Fruit fly (Drosophila melanogaster) whole organism, embryonic: Measurements from ENCODE around the gene lilli.

Source experiments
- ATbp ChIP-seq: fragments of 200-800 bp; sonication (Bioruptor generic); optimal IDR thresholded peaks from 2 replicates; lab custom pipeline; 2017; ENCODE audit warnings: missing biosample characterization, mild to moderate bottlenecking, missing genetic modification characterization, missing genetic modification reagents
- Bgb ChIP-seq: fragments of 200-800 bp; sonication (Bioruptor generic); IDR thresholded peaks from 2 replicates; pipeline ENCODE4 v1.3.6; 2022; ENCODE audit warnings: missing biosample characterization, missing genetic modification characterization; ENCODE audit not compliant: partially characterized antibody
- CG11398 ChIP-seq: fragments of 200-800 bp; sonication (Bioruptor generic); optimal IDR thresholded peaks from 2 replicates; lab custom pipeline; 2016; ENCODE audit warnings: missing biosample characterization, missing genetic modification characterization
- CG11504 ChIP-seq: fragments of 200-800 bp; sonication (Bioruptor generic); optimal IDR thresholded peaks from 3 replicates; lab custom pipeline; 2019; ENCODE audit warnings: missing biosample characterization, mild to moderate bottlenecking, missing genetic modification characterization, moderate library complexity
- CG12104 ChIP-seq: fragments of 200-800 bp; sonication (Bioruptor generic); optimal IDR thresholded peaks from 3 replicates; lab custom pipeline; 2016; ENCODE audit warnings: missing biosample characterization, missing genetic modification characterization
- CG12155 ChIP-seq: fragments of 200-800 bp; sonication (Bioruptor generic); optimal IDR thresholded peaks from 3 replicates; lab custom pipeline; 2016; ENCODE audit warnings: missing biosample characterization, missing genetic modification characterization
- CG13894 ChIP-seq: fragments of 200-800 bp; sonication (Bioruptor generic); optimal IDR thresholded peaks from 3 replicates; lab custom pipeline; 2018; ENCODE audit warnings: missing biosample characterization, mild to moderate bottlenecking, missing genetic modification characterization, moderate library complexity
- CG16813 ChIP-seq: fragments of 200-800 bp; sonication (Bioruptor generic); IDR thresholded peaks from 3 replicates; pipeline ENCODE4 v1.3.6; 2022; ENCODE audit warnings: missing biosample characterization, missing genetic modification characterization; ENCODE audit not compliant: partially characterized antibody
- CG16815 ChIP-seq: fragments of 200-800 bp; sonication (Bioruptor generic); optimal IDR thresholded peaks from 3 replicates; lab custom pipeline; 2017; ENCODE audit warnings: missing biosample characterization, mild to moderate bottlenecking, missing genetic modification characterization
- CG16863 ChIP-seq: fragments of 200-800 bp; sonication (Bioruptor generic); optimal IDR thresholded peaks from 3 replicates; lab custom pipeline; 2016; ENCODE audit warnings: missing biosample characterization, missing genetic modification characterization
- CG18262 ChIP-seq: fragments of 200-800 bp; optimal IDR thresholded peaks from 3 replicates; lab custom pipeline; 2019; ENCODE audit warnings: missing biosample characterization, mild to moderate bottlenecking, missing genetic modification characterization, moderate library complexity
- CG33557 ChIP-seq: fragments of 200-800 bp; sonication (Bioruptor generic); optimal IDR thresholded peaks from 2 replicates; lab custom pipeline; 2019; ENCODE audit warnings: missing biosample characterization, mild to moderate bottlenecking, missing genetic modification characterization, moderate library complexity
- CG4360 ChIP-seq: fragments of 200-800 bp; sonication (Bioruptor generic); IDR thresholded peaks from 2 replicates; pipeline ENCODE4 v1.3.6; 2022; ENCODE audit warnings: missing biosample characterization, missing genetic modification characterization
- CG4404 ChIP-seq: fragments of 200-800 bp; sonication (Bioruptor generic); IDR thresholded peaks from 2 replicates; pipeline ENCODE4 v1.3.6; 2022; ENCODE audit warnings: missing biosample characterization, missing genetic modification characterization
- CG6689 ChIP-seq: fragments of 200-800 bp; sonication (Bioruptor generic); IDR thresholded peaks from 2 replicates; pipeline ENCODE4 v1.3.6; 2022; ENCODE audit warnings: missing biosample characterization, missing genetic modification characterization
- CG7928 ChIP-seq: fragments of 200-800 bp; sonication (Bioruptor generic); optimal IDR thresholded peaks from 2 replicates; lab custom pipeline; 2017; ENCODE audit warnings: missing biosample characterization, mild to moderate bottlenecking, missing genetic modification characterization
- CG8478 ChIP-seq: fragments of >200 bp; optimal IDR thresholded peaks from 2 replicates; lab custom pipeline; 2018
- CG8944 ChIP-seq: fragments of 200-800 bp; sonication (Bioruptor generic); optimal IDR thresholded peaks from 3 replicates; lab custom pipeline; 2016; ENCODE audit warnings: missing biosample characterization, missing genetic modification characterization
- CG9817 ChIP-seq: fragments of 200-800 bp; sonication (Bioruptor generic); optimal IDR thresholded peaks from 2 replicates; lab custom pipeline; 2018; ENCODE audit warnings: missing biosample characterization, mild to moderate bottlenecking, missing genetic modification characterization, moderate library complexity
- D ChIP-seq, 2 experiments: fragments of 200-800 bp in 1 of 2; fragments of >200 bp in 1 of 2; sonication (Bioruptor generic) in 1 of 2; optimal IDR thresholded peaks; 2 replicates in 1 of 2; 3 replicates in 1 of 2; lab custom pipeline; 2017; ENCODE audit warnings: mild to moderate bottlenecking in 1 of 2, missing biosample characterization in 1 of 2, missing genetic modification characterization in 1 of 2, missing genetic modification reagents in 1 of 2
- D19B ChIP-seq: fragments of 200-800 bp; sonication (Bioruptor generic); optimal IDR thresholded peaks from 2 replicates; lab custom pipeline; 2017; ENCODE audit warnings: missing biosample characterization, mild to moderate bottlenecking, missing genetic modification characterization
- Ets65A ChIP-seq: fragments of 200-800 bp; sonication (Bioruptor generic); peaks from one replicate; lab custom pipeline; 2016; ENCODE audit warnings: missing biosample characterization, missing genetic modification characterization
- Hmr ChIP-seq: fragments of 200-800 bp; sonication (Bioruptor generic); optimal IDR thresholded peaks from 3 replicates; lab custom pipeline; 2017; ENCODE audit warnings: mild to moderate bottlenecking, missing biosample characterization, missing genetic modification reagents, missing genetic modification characterization
- Meics ChIP-seq: fragments of 200-800 bp; sonication (Bioruptor generic); optimal IDR thresholded peaks from 2 replicates; lab custom pipeline; 2017; ENCODE audit warnings: missing biosample characterization, mild to moderate bottlenecking, missing genetic modification characterization
- NfI ChIP-seq: fragments of 200-800 bp; sonication (Bioruptor generic); optimal IDR thresholded peaks from 3 replicates; lab custom pipeline; 2018; ENCODE audit warnings: missing biosample characterization, mild to moderate bottlenecking, missing genetic modification characterization, moderate library complexity
- Trl ChIP-seq, 3 experiments: fragments of >200 bp in 2 of 3; fragments of 200-800 bp in 1 of 3; sonication (Bioruptor generic) in 1 of 3; optimal IDR thresholded peaks; 2 replicates in 1 of 3; 3 replicates in 2 of 3; lab custom pipeline; 2016 to 2017; ENCODE audit warnings: missing biosample characterization in 1 of 3, missing genetic modification characterization in 1 of 3
- Usf ChIP-seq: fragments of 200-800 bp; sonication (Bioruptor generic); optimal IDR thresholded peaks from 2 replicates; lab custom pipeline; 2017; ENCODE audit warnings: missing genotype, missing biosample characterization, missing genetic modification characterization
- Xrp1 ChIP-seq: fragments of 200-800 bp; sonication (Bioruptor generic); IDR thresholded peaks from 2 replicates; pipeline ENCODE4 v1.3.6; 2022; ENCODE audit warnings: missing biosample characterization, missing genetic modification characterization
- aop ChIP-seq: fragments of 200-800 bp; sonication (Bioruptor generic); IDR thresholded peaks from 2 replicates; pipeline ENCODE4 v1.3.6; 2022; ENCODE audit warnings: missing biosample characterization, missing genetic modification characterization
- bowl ChIP-seq: fragments of 200-800 bp; sonication (Bioruptor generic); IDR thresholded peaks from 2 replicates; pipeline ENCODE4 v1.3.6; 2022; ENCODE audit warnings: missing biosample characterization, missing genetic modification characterization
- bsh ChIP-seq, 2 experiments: fragments of 200-800 bp; sonication (Bioruptor generic); optimal IDR thresholded peaks; 2 replicates each; lab custom pipeline; 2017 to 2018; ENCODE audit warnings: mild to moderate bottlenecking in 2 of 2, missing biosample characterization in 2 of 2, missing genetic modification characterization in 2 of 2, moderate library complexity in 1 of 2
- chinmo ChIP-seq: fragments of 200-800 bp; sonication (Bioruptor generic); IDR thresholded peaks from 4 replicates; pipeline ENCODE4 v1.3.6; 2022; ENCODE audit warnings: missing biosample characterization, missing genetic modification characterization; ENCODE audit not compliant: partially characterized antibody
- chm ChIP-seq: fragments of 200-800 bp; sonication (Bioruptor generic); IDR thresholded peaks from 2 replicates; pipeline ENCODE4 v1.3.6; 2022; ENCODE audit warnings: missing biosample characterization, missing genetic modification characterization
- crc ChIP-seq: fragments of 200-800 bp; sonication (Bioruptor generic); optimal IDR thresholded peaks from 2 replicates; lab custom pipeline; 2016; ENCODE audit warnings: missing biosample characterization, missing genetic modification characterization
- dimm ChIP-seq: fragments of 200-800 bp; sonication (Bioruptor generic); IDR thresholded peaks from 2 replicates; pipeline ENCODE4 v1.3.6; 2022; ENCODE audit warnings: missing biosample characterization, missing genetic modification characterization
- exex ChIP-seq: fragments of 200-800 bp; sonication (Bioruptor generic); optimal IDR thresholded peaks from 4 replicates; lab custom pipeline; 2018; ENCODE audit warnings: missing biosample characterization, mild to moderate bottlenecking, missing genetic modification characterization, moderate library complexity
- fd102C ChIP-seq: fragments of 200-800 bp; sonication (Bioruptor generic); optimal IDR thresholded peaks from 2 replicates; lab custom pipeline; 2018; ENCODE audit warnings: missing biosample characterization, mild to moderate bottlenecking, missing genetic modification characterization, moderate library complexity
- fd96Cb ChIP-seq: fragments of 200-800 bp; sonication (Bioruptor generic); optimal IDR thresholded peaks from 2 replicates; lab custom pipeline; 2018; ENCODE audit warnings: missing biosample characterization, mild to moderate bottlenecking, missing genetic modification characterization, moderate library complexity
- gsb-n ChIP-seq: fragments of 200-800 bp; sonication (Bioruptor generic); optimal IDR thresholded peaks from 3 replicates; lab custom pipeline; 2018; ENCODE audit warnings: missing biosample characterization, mild to moderate bottlenecking, missing genetic modification characterization
- hbn ChIP-seq: fragments of 200-800 bp; sonication (Bioruptor generic); IDR thresholded peaks from 2 replicates; pipeline ENCODE4 v1.3.6; 2022; ENCODE audit warnings: missing biosample characterization, missing genetic modification characterization; ENCODE audit not compliant: partially characterized antibody
- lmd ChIP-seq: fragments of 200-800 bp; sonication (Bioruptor generic); IDR thresholded peaks from 2 replicates; pipeline ENCODE4 v1.3.6; 2022; ENCODE audit warnings: missing biosample characterization, missing genetic modification characterization
- lola ChIP-seq, 3 experiments: fragments of >200 bp in 2 of 3; fragments of 200-800 bp in 1 of 3; sonication (Bioruptor generic) in 1 of 3; optimal IDR thresholded peaks; 2 replicates each; lab custom pipeline; 2017 to 2019; ENCODE audit warnings: missing biosample characterization in 3 of 3, missing genetic modification characterization in 3 of 3, mild to moderate bottlenecking in 1 of 3, moderate library complexity in 1 of 3
- lov ChIP-seq, 2 experiments: fragments of 200-800 bp in 1 of 2; fragments of >200 bp in 1 of 2; sonication (Bioruptor generic) in 1 of 2; IDR thresholded peaks in 1 of 2; optimal IDR thresholded peaks in 1 of 2; 2 replicates in 1 of 2; 3 replicates in 1 of 2; pipeline versions ENCODE4 v1.3.6 to Lab custom; 2017 to 2022; ENCODE audit warnings: missing biosample characterization in 1 of 2, missing genetic modification characterization in 1 of 2
- odd ChIP-seq: fragments of 200-800 bp; sonication (Bioruptor generic); optimal IDR thresholded peaks from 2 replicates; lab custom pipeline; 2017; ENCODE audit warnings: missing biosample characterization, mild to moderate bottlenecking, missing genetic modification characterization
- slbo ChIP-seq: fragments of 200-800 bp; sonication (Bioruptor generic); IDR thresholded peaks from 2 replicates; pipeline ENCODE4 v1.3.6; 2022; ENCODE audit warnings: missing biosample characterization, missing genetic modification characterization
- unc-4 ChIP-seq: fragments of 200-800 bp; sonication (Bioruptor generic); IDR thresholded peaks from 2 replicates; pipeline ENCODE4 v1.3.6; 2022; ENCODE audit warnings: missing biosample characterization, missing genetic modification characterization; ENCODE audit not compliant: partially characterized antibody
- vvl ChIP-seq: fragments of 200-800 bp; sonication (Bioruptor generic); IDR thresholded peaks from 2 replicates; pipeline ENCODE4 v1.3.6; 2022; ENCODE audit warnings: missing biosample characterization, missing genetic modification characterization

lilli gene

dm6 chr2L:2872968-2873728, 12.6 kb upstream of the lilli start (continued):
- no peak for TF ChIP-seq fd96Cb (tag; lab: Kevin White, UChicago)
- TF ChIP-seq CG16815 = no peak
- TF ChIP-seq Trl (optimal IDR thresholded peaks at IDR 0.05; lab: Kevin White, UChicago) = no peak
- TF ChIP-seq Trl (GFP tag; optimal IDR thresholded peaks at IDR 0.05; lab: Kevin White, UChicago) = no peak
- no peak for TF ChIP-seq unc-4
- TF ChIP-seq CG11398 (GFP tag; lab: Kevin White, UChicago) = no peak
- peak; percentile 35 for TF ChIP-seq Hmr (GFP tag; lab: Kevin White, UChicago)
- TF ChIP-seq NfI (GFP tag; lab: Kevin White, UChicago) = no peak
- TF ChIP-seq lov (optimal IDR thresholded peaks at IDR 0.05; lab: Kevin White, UChicago) = no peak
- TF ChIP-seq lov (GFP tag; IDR thresholded peaks at IDR 0.05; lab: Robert Waterston, UW) = no peak
- no peak for TF ChIP-seq CG7928 (GFP tag; lab: Kevin White, UChicago)
- no peak for TF ChIP-seq CG8944 (GFP tag; lab: Kevin White, UChicago)
- TF ChIP-seq CG16813 (GFP tag; lab: Robert Waterston, UW) = no peak
- TF ChIP-seq ATbp = peak; percentile 7
- peak; percentile 1 for TF ChIP-seq CG18262 (tag; lab: Kevin White, UChicago)
- TF ChIP-seq CG9817 (tag; lab: Kevin White, UChicago) = no peak
- peak; percentile 79; the same call in 2 of the 4 replicates for TF ChIP-seq chinmo (GFP tag; lab: Robert Waterston, UW)
- TF ChIP-seq bowl (GFP tag; lab: Robert Waterston, UW) = no peak
- TF ChIP-seq vvl (GFP tag; lab: Robert Waterston, UW) = peak; percentile 11; the same call in 1 of the 2 replicates
- TF ChIP-seq fd102C (GFP tag; lab: Kevin White, UChicago) = no peak
- TF ChIP-seq CG8478 (lab: Kevin White, UChicago) = no peak
- no peak for TF ChIP-seq gsb-n (tag; lab: Kevin White, UChicago)
- no peak for TF ChIP-seq Usf
- peak; percentile 51 for TF ChIP-seq slbo (GFP tag; lab: Robert Waterston, UW)
- no peak for TF ChIP-seq CG12104
- TF ChIP-seq dimm (GFP tag; lab: Robert Waterston, UW) = no peak
- TF ChIP-seq crc (GFP tag; lab: Kevin White, UChicago) = peak; percentile 22
- no peak for TF ChIP-seq bsh (GFP tag; optimal IDR thresholded peaks at IDR 0.05; lab: Kevin White, UChicago)
- TF ChIP-seq CG4404 (GFP tag; lab: Robert Waterston, UW) = no peak
- no peak for TF ChIP-seq hbn (GFP tag; lab: Robert Waterston, UW)
- TF ChIP-seq CG4360 = no peak
- TF ChIP-seq exex = no peak
- TF ChIP-seq CG13894 = no peak
- TF ChIP-seq D (optimal IDR thresholded peaks at IDR 0.05; lab: Kevin White, UChicago) = no peak
- peak; percentile 45 for TF ChIP-seq D (GFP tag; optimal IDR thresholded peaks at IDR 0.05; lab: Kevin White, UChicago)
- peak; percentile 1 for TF ChIP-seq CG12155 (GFP tag; lab: Kevin White, UChicago)
- TF ChIP-seq CG33557 = no peak
- TF ChIP-seq Meics = peak; percentile 63
- no peak for TF ChIP-seq CG16863 (GFP tag; lab: Kevin White, UChicago)
- TF ChIP-seq aop (GFP tag; lab: Robert Waterston, UW) = no peak
- peak; percentile 77 for TF ChIP-seq Ets65A (GFP tag; lab: Kevin White, UChicago)
- peak; percentile 23; the same call in 1 of the 2 replicates for TF ChIP-seq lmd (GFP tag; lab: Robert Waterston, UW)
- no peak for TF ChIP-seq odd (GFP tag; lab: Kevin White, UChicago)
- no peak for TF ChIP-seq D19B
- peak; percentile 43; the same call in 1 of the 2 replicates for TF ChIP-seq Xrp1 (GFP tag; lab: Robert Waterston, UW)
- TF ChIP-seq CG6689 = no peak
- no peak for TF ChIP-seq lola (GFP tag; optimal IDR thresholded peaks at IDR 0.05; lab: Kevin White, UChicago)
- TF ChIP-seq chm (GFP tag; lab: Robert Waterston, UW) = 0 out of 2 replicates have a peak, but pooled peaks have one; percentile 29
- TF ChIP-seq CG11504 = peak; percentile 39
- TF ChIP-seq Bgb (GFP tag; lab: Robert Waterston, UW) = no peak
